Fruit fly (Drosophila melanogaster) whole organism, adult: Measurements from ENCODE around the gene P5CDh1.

Experiments
- CG11617 ChIP-seq: fragments of 200-800 bp; sonication (Bioruptor generic); optimal IDR thresholded peaks from 2 replicates; lab custom pipeline; 2017; ENCODE audit warnings: mild to moderate bottlenecking, missing biosample characterization, missing genetic modification reagents, missing genetic modification characterization
- CG12768 ChIP-seq: fragments of 200-800 bp; sonication (Bioruptor generic); optimal IDR thresholded peaks from 2 replicates; lab custom pipeline; 2017; ENCODE audit warnings: missing biosample characterization, missing genetic modification characterization, mild to moderate bottlenecking, moderate library complexity, missing genetic modification reagents
- CG14711 ChIP-seq: fragments of 200-800 bp; sonication (Bioruptor generic); optimal IDR thresholded peaks from 2 replicates; lab custom pipeline; 2018; ENCODE audit warnings: missing biosample characterization, mild to moderate bottlenecking, missing genetic modification characterization, moderate library complexity
- CG1620 ChIP-seq: fragments of 200-800 bp; sonication (Bioruptor generic); optimal IDR thresholded peaks from 2 replicates; lab custom pipeline; 2016; ENCODE audit warnings: missing biosample characterization, missing genetic modification characterization
- CG33017 ChIP-seq: fragments of 200-800 bp; sonication (Bioruptor generic); optimal IDR thresholded peaks from 2 replicates; lab custom pipeline; 2018; ENCODE audit warnings: missing biosample characterization, mild to moderate bottlenecking, missing genetic modification characterization, moderate library complexity
- CG5204 ChIP-seq: fragments of 200-800 bp; sonication (Bioruptor generic); optimal IDR thresholded peaks from 2 replicates; lab custom pipeline; 2016; ENCODE audit warnings: missing biosample characterization, missing genetic modification characterization
- CG7045 ChIP-seq: fragments of 200-800 bp; sonication (Bioruptor generic); optimal IDR thresholded peaks from 2 replicates; lab custom pipeline; 2017; ENCODE audit warnings: missing biosample characterization, mild to moderate bottlenecking, missing genetic modification characterization
- CG7101 ChIP-seq: fragments of 200-800 bp; sonication (Bioruptor generic); optimal IDR thresholded peaks from 2 replicates; lab custom pipeline; 2018; ENCODE audit warnings: missing biosample characterization, mild to moderate bottlenecking, missing genetic modification characterization, moderate library complexity
- Clk ChIP-seq: fragments of 200-800 bp; sonication (Bioruptor generic); optimal IDR thresholded peaks from 2 replicates; lab custom pipeline; 2017; ENCODE audit warnings: missing biosample characterization, missing genetic modification characterization
- Crg-1 ChIP-seq: fragments of 200-800 bp; sonication (Bioruptor generic); optimal IDR thresholded peaks from 2 replicates; lab custom pipeline; 2016; ENCODE audit warnings: missing biosample characterization, missing genetic modification characterization
- Hr96 ChIP-seq: fragments of 200-800 bp; sonication (Bioruptor generic); optimal IDR thresholded peaks from 2 replicates; lab custom pipeline; 2016; ENCODE audit warnings: missing biosample characterization, missing genetic modification characterization
- Mnt ChIP-seq: fragments of 200-800 bp; sonication (Bioruptor generic); optimal IDR thresholded peaks from 2 replicates; lab custom pipeline; 2016; ENCODE audit warnings: missing biosample characterization, mild to moderate bottlenecking, missing genetic modification characterization
- bab1 ChIP-seq: fragments of 200-800 bp; sonication (Bioruptor generic); optimal IDR thresholded peaks from 3 replicates; lab custom pipeline; 2019; ENCODE audit warnings: missing biosample characterization, mild to moderate bottlenecking, missing genetic modification characterization, moderate library complexity
- cic ChIP-seq: fragments of 200-800 bp; sonication (Bioruptor generic); optimal IDR thresholded peaks from 2 replicates; lab custom pipeline; 2017; ENCODE audit warnings: missing biosample characterization, mild to moderate bottlenecking, missing genetic modification characterization, moderate library complexity
- cnc ChIP-seq, 2 experiments: fragments of >200 bp; optimal IDR thresholded peaks; 2 replicates each; lab custom pipeline; 2017
- kay ChIP-seq: fragments of 200-800 bp; sonication (Bioruptor generic); peaks from one replicate; lab custom pipeline; 2016; ENCODE audit warnings: missing biosample characterization, missing genetic modification characterization, borderline replicate concordance
- ovo ChIP-seq: fragments of 200-800 bp; sonication (Bioruptor generic); optimal IDR thresholded peaks from 2 replicates; lab custom pipeline; 2016; ENCODE audit warnings: missing biosample characterization, missing genetic modification characterization
- pad ChIP-seq: fragments of 200-800 bp; sonication (Bioruptor generic); optimal IDR thresholded peaks from 3 replicates; lab custom pipeline; 2017; ENCODE audit warnings: missing biosample characterization, missing genetic modification characterization, mild to moderate bottlenecking, moderate library complexity, missing genetic modification reagents
- tj ChIP-seq: fragments of 200-800 bp; sonication (Bioruptor generic); optimal IDR thresholded peaks from 3 replicates; lab custom pipeline; 2017; ENCODE audit warnings: missing biosample characterization, mild to moderate bottlenecking, missing genetic modification characterization, moderate library complexity
- toe ChIP-seq: fragments of 200-800 bp; sonication (Bioruptor generic); optimal IDR thresholded peaks from 2 replicates; lab custom pipeline; 2016; ENCODE audit warnings: missing biosample characterization, missing genetic modification characterization

The P5CDh1 gene

DNA sequence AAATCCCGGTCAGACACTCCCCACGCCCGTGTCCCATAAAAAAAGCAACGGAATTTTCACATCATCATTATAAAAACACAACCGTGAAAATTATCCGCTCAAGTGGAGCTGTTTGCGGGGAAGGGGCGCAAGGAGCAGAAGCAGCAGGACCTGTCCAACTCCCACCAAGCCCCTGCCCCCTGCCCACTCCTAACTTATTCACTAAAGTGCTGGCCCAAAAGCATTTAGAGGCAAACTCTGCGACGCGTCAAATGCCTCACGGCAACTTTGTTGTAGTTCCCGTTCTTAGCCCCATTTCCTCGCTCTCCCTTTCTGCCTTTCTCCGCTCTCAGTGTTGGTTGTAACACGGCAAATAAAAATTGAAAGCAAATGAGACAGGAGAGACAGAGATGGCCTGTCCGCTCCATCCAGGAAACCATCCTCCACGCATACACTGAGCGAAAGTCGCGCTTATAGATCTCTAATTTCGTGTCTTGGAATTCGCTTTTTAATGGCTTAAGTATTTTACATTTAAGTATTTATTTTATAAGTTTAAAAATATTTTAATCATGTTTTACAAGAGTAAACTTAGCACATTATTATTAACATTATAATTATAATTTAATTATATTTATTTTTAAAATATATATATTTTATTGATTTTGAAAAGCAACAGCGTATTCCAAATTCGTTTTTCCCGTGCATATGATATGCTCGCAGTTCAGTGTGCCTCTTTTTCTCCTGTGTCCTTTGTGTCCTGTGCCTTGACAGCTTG is 18.3 kb upstream of the P5CDh1 start:
- TF ChIP-seq kay (GFP tag; lab: Kevin White, UChicago) (no peak), cic (GFP tag; lab: Kevin White, UChicago) (no peak), Crg-1 (GFP tag; lab: Kevin White, UChicago) (no peak), cnc (optimal IDR thresholded peaks at IDR 0.05; lab: Kevin White, UChicago) (no peak), tj (no peak), CG14711 (no peak), Clk (GFP tag; lab: Kevin White, UChicago) (no peak), ovo (GFP tag; lab: Kevin White, UChicago) (no peak), toe (no peak), CG11617 (GFP tag; lab: Kevin White, UChicago) (no peak), CG5204 (no peak), CG12768 (no peak), CG7045 (GFP tag; lab: Kevin White, UChicago) (no peak), Hr96 (GFP tag; lab: Kevin White, UChicago) (no peak), Mnt (GFP tag; lab: Kevin White, UChicago) (no peak), bab1 (GFP tag; lab: Kevin White, UChicago) (no peak)

DNA sequence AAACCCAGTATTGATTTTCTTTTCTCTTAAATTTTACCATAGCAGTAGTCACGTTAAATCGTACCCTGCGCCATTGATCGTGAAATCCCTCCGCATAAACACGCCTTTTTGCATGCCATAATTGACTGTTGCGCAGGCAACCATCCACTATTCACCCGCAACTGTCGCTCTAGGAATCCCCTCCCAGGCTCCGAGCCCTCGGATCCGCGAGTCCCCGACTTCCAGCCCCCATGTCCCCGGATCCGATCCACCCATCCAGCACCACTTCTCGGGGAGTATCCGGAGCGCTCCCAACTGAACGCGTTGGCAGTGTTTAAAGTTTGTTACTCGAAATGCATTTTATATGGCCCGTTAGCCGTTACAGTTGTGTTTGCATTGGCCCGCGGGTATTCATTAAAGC is 7.2 kb upstream of the P5CDh1 start:
- no peak for TF ChIP-seq cic (GFP tag; lab: Kevin White, UChicago)
- TF ChIP-seq Hr96 (GFP tag; lab: Kevin White, UChicago): no peak
- TF ChIP-seq CG12768: no peak
- TF ChIP-seq toe: no peak

DNA sequence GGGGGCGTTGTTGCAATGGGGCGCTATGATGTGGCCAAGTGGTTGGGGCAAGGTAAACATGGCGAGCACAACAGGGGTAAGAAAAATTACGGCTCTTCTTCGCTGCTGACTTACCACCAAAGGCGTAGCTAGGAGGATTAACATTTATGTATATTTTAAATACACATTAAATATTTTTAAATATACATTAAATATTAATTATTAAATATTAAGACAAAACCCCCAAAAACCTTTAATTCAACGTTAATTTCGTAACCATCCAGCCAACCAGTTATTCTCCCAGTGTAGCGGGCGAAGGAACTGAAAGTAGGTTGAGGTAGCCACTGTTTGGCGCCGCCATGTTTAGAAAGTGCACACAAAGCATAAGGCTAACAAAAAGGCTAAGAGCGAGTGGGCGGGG is 5.4 kb upstream of the P5CDh1 start:
- TF ChIP-seq CG14711 (no peak), CG7101 (tag; lab: Kevin White, UChicago) (no peak), CG7045 (GFP tag; lab: Kevin White, UChicago) (peak; percentile 52), toe (no peak), cnc (optimal IDR thresholded peaks at IDR 0.05; lab: Kevin White, UChicago) (no peak), Crg-1 (GFP tag; lab: Kevin White, UChicago) (no peak), Clk (GFP tag; lab: Kevin White, UChicago) (no peak), cic (GFP tag; lab: Kevin White, UChicago) (no peak), CG12768 (peak; percentile 26), Mnt (GFP tag; lab: Kevin White, UChicago) (no peak), Hr96 (GFP tag; lab: Kevin White, UChicago) (no peak), CG11617 (GFP tag; lab: Kevin White, UChicago) (peak; percentile 9), CG5204 (no peak), CG33017 (tag; lab: Kevin White, UChicago) (no peak), ovo (GFP tag; lab: Kevin White, UChicago) (no peak), pad (GFP tag; lab: Kevin White, UChicago) (no peak), tj (no peak), CG1620 (GFP tag; lab: Kevin White, UChicago) (no peak), bab1 (GFP tag; lab: Kevin White, UChicago) (no peak), kay (GFP tag; lab: Kevin White, UChicago) (no peak)

DNA sequence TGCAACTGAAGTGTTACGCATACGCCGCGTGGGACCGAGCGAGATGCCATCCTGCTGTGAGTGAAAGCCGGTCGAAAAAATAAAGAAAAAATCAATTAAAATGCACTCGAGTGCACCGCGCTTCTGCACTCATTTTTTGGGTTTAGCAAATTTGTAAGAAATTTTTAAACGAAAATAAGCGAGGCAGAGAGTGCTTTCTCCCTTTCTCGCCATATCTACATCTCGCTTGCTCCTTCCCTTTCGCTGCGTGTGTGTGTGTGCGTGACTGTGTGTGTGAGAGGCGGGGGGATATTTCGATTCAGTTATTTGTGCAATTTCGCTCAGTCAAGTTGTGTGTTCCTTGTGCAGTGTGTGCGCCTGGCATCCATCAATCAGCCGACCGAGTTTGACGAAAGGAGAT is 3.3 kb upstream of the P5CDh1 start, which contains the start of gene mub:
TSS of gene mub (plus strand) at position 301 of the 400 bp plus-strand sequence.
- TF ChIP-seq CG7101 (tag; lab: Kevin White, UChicago) (no peak), ovo (GFP tag; lab: Kevin White, UChicago) (no peak)

DNA sequence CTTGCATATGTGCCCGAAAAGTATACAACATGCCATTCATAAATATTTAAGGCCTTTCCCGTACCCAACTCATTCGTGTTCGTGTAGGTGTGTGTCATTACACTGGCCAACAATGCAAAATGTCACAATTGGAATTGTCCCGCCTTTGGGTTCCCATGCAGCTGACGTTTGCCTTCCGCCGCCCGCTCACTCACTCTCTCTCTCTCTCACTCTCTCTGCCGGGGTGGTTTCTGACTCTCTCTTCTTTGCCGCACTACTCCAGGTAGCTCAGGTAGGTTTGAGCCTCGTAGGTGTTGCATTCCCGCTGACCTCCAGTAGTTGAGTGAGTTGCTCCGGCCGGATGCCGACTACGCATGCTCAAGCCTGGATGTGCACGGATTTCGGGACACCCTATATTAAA is 2.2 kb upstream of the P5CDh1 start:
- TF ChIP-seq pad (GFP tag; lab: Kevin White, UChicago) (no peak), Hr96 (GFP tag; lab: Kevin White, UChicago) (no peak), toe (no peak), kay (GFP tag; lab: Kevin White, UChicago) (no peak)

DNA sequence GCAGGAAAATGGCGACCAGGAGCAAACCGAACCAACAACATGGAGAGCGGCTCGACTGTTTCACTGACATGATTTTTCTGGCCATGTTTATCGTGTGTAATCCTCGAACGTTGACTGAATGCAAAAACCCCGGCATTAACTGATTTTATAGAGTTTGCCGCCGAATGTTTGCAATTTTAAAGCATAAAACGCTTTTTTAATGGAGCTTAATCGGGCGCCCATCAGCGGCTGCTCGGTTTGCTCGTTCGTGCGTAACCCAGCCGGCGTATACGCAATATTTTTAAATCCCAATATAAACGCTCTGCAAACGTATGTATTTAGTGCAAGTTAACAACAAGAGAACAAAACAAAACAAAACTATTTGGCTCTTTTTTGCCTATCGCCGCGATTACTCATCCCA is 1.1 kb upstream of the P5CDh1 start, which contains the start of gene CG14563:
TSS of gene CG14563 (minus strand) at position 101 of the 400 bp plus-strand sequence.
- TF ChIP-seq CG11617 (GFP tag; lab: Kevin White, UChicago) (no peak), Clk (GFP tag; lab: Kevin White, UChicago) (no peak), CG7045 (GFP tag; lab: Kevin White, UChicago) (no peak), CG5204 (no peak), CG14711 (no peak)

DNA sequence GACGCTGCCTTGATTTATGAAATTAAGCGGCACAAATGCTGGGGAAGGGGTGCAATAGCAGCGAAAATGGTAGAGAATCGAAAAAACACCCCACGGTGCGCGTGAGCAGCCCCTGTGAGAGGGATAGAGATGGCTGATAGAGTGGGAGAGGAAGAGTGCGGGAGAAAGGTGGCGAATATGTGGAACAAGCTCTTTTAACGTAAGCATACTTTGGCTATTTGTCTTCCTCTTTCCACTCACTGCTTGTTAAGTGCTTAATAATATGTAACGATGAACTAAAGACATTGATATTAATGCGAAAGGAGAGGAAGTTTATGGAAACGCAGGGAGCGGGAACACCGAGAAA is 541 bp downstream of the P5CDh1 start:
- TF ChIP-seq cnc (optimal IDR thresholded peaks at IDR 0.05; lab: Kevin White, UChicago): no peak
- no peak for TF ChIP-seq ovo (GFP tag; lab: Kevin White, UChicago)
- TF ChIP-seq kay (GFP tag; lab: Kevin White, UChicago): no peak
- no peak for TF ChIP-seq cic (GFP tag; lab: Kevin White, UChicago)
- TF ChIP-seq CG14711: no peak
- peak; percentile 84 for TF ChIP-seq pad (GFP tag; lab: Kevin White, UChicago)
- TF ChIP-seq tj: peak; percentile 73
- TF ChIP-seq CG5204: no peak
- TF ChIP-seq Hr96 (GFP tag; lab: Kevin White, UChicago): no peak
